Worm (Caenorhabditis elegans) whole organism, L4 larva: ENCODE results near the gene F14H12.2.
A peak's percentile ranks its signal among the peaks of the same experiment; 100 is the strongest.

Source experiments
- F49E8.2 ChIP-seq: sonication (generic microtip); optimal IDR thresholded peaks from 2 replicates; lab custom pipeline; 2016; ENCODE audit warnings: missing compliant biosample characterization, mild to moderate bottlenecking, missing genetic modification characterization, borderline replicate concordance
- ama-1 ChIP-seq: fragments of 150-350 bp; optimal IDR thresholded peaks from 2 replicates; lab custom pipeline; 2014; ENCODE audit warnings: inconsistent platforms, mixed read lengths
- ceh-20 ChIP-seq: fragments of 200-800 bp; sonication (Bioruptor generic); IDR thresholded peaks from 2 replicates; pipeline ENCODE4 v1.3.6; 2022; ENCODE audit warnings: missing genetic modification reagents, missing genetic modification characterization, missing compliant biosample characterization
- nhr-10 ChIP-seq: fragments of 150-350 bp; optimal IDR thresholded peaks from 2 replicates; lab custom pipeline; 2014; ENCODE audit warnings: missing biosample characterization, missing genetic modification characterization
- nhr-11 ChIP-seq: fragments of 150-350 bp; optimal IDR thresholded peaks from 2 replicates; lab custom pipeline; 2014; ENCODE audit warnings: missing biosample characterization, missing genetic modification characterization
- skn-1 ChIP-seq: fragments of 150-350 bp; optimal IDR thresholded peaks from 2 replicates; lab custom pipeline; 2014; ENCODE audit warnings: missing biosample characterization, missing genetic modification characterization
- snpc-4 ChIP-seq: fragments of 150-350 bp; optimal IDR thresholded peaks from 2 replicates; lab custom pipeline; 2014; ENCODE audit warnings: missing biosample characterization, missing genetic modification characterization
- unc-39 ChIP-seq: sonication (generic microtip); optimal IDR thresholded peaks from 2 replicates; lab custom pipeline; 2017; ENCODE audit warnings: missing biosample characterization, missing genetic modification characterization
- zag-1 ChIP-seq: fragments of 150-350 bp; optimal IDR thresholded peaks from 2 replicates; lab custom pipeline; 2014; ENCODE audit warnings: missing biosample characterization, missing genetic modification characterization

DNA sequence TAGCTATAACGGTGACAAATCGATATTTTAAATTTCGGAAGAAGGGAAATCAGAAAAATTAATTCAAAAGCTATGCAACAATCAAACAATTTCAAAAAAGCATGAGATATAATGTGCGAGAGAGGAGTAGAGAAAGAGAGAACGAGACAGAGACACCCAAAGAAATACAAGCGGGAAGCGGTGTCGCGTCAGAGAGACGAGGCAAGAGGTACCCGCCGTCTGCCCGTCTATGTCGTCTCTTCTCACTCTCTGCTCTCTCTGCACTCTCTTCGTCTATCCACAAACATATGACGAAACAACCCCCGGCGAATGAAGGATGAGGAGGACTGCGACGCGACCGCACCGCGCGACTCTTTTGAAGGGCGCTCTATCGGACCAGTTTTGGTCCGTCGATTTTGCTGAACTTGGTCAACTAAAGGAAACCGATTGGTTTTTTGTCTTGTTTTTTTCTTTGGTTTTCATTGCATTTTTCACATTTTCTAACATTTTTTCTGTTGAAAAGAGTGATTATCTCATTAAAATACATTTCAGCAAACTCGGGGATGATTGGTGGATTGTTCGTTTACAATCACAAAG is 38.6 kb downstream of the F14H12.2 start, which contains the start of gene dpy-23:
- TF ChIP-seq ceh-20, result peak; percentile 90
- no peak for TF ChIP-seq F49E8.2 (tag; lab: Kevin White, UChicago)
- TF ChIP-seq ama-1 (lab: Kevin White, UChicago), result no peak
- peak; percentile 92 for TF ChIP-seq nhr-11 (tag; lab: Kevin White, UChicago)
- TF ChIP-seq snpc-4 (tag; lab: Kevin White, UChicago), result no peak
- TF ChIP-seq zag-1, result peak; percentile 77
- TF ChIP-seq skn-1 (tag; lab: Kevin White, UChicago), result no peak
- TF ChIP-seq nhr-10 (tag; lab: Kevin White, UChicago), result peak; percentile 85
- TF ChIP-seq unc-39 (tag; lab: Kevin White, UChicago), result no peak
